Worm (Caenorhabditis elegans) whole organism, young adult: ENCODE data around the gene C34C12.7.

Source experiments
- B0336.3 ChIP-seq: fragments of 200-800 bp; sonication (Bioruptor generic); IDR thresholded peaks from 2 replicates; pipeline ENCODE4 v1.3.6; 2022; ENCODE audit warnings: missing genetic modification characterization, missing compliant biosample characterization
- F22D6.2 ChIP-seq: sonication (generic microtip); optimal IDR thresholded peaks from 2 replicates; lab custom pipeline; 2016; ENCODE audit warnings: mild to moderate bottlenecking, missing genetic modification characterization, missing compliant biosample characterization
- F23B12.7 ChIP-seq: sonication (generic microtip); optimal IDR thresholded peaks from 2 replicates; lab custom pipeline; 2017; ENCODE audit warnings: missing genetic modification characterization, mild to moderate bottlenecking, missing compliant biosample characterization, antibody characterized with exemption, moderate library complexity; ENCODE audit not compliant: insufficient read depth
- F33H1.4 ChIP-seq: fragments of 200-800 bp; sonication (Bioruptor generic); IDR thresholded peaks from 2 replicates; pipeline ENCODE4 v1.3.6; 2022; ENCODE audit warnings: missing genetic modification reagents, missing genetic modification characterization, missing compliant biosample characterization
- F39B2.1 ChIP-seq: fragments of 200-800 bp; sonication (Bioruptor generic); IDR thresholded peaks from 2 replicates; pipeline ENCODE4 v1.3.6; 2022; ENCODE audit warnings: missing genetic modification reagents, missing genetic modification characterization, missing compliant biosample characterization
- F55B11.4 ChIP-seq: sonication (generic microtip); optimal IDR thresholded peaks from 2 replicates; lab custom pipeline; 2016; ENCODE audit warnings: missing compliant biosample characterization, missing genetic modification characterization, borderline replicate concordance; ENCODE audit not compliant: insufficient read depth
- K11D2.4 ChIP-seq: fragments of 200-800 bp; sonication (Bioruptor generic); IDR thresholded peaks from 2 replicates; pipeline ENCODE4 v1.3.6; 2022; ENCODE audit warnings: missing genetic modification reagents, missing genetic modification characterization, missing compliant biosample characterization
- K12H6.12 ChIP-seq: fragments of 200-800 bp; sonication (Bioruptor generic); optimal IDR thresholded peaks from 2 replicates; lab custom pipeline; 2018; ENCODE audit warnings: mild to moderate bottlenecking, missing genetic modification characterization, missing compliant biosample characterization
- T07F8.4 ChIP-seq: sonication (generic microtip); optimal IDR thresholded peaks from 2 replicates; lab custom pipeline; 2016; ENCODE audit warnings: mild to moderate bottlenecking, missing genetic modification characterization, moderate library complexity, missing compliant biosample characterization
- T26A5.8 ChIP-seq: sonication (generic microtip); optimal IDR thresholded peaks from 2 replicates; lab custom pipeline; 2016; ENCODE audit warnings: missing genetic modification characterization, missing compliant biosample characterization
- Y53G8AR.9 ChIP-seq: fragments of 200-800 bp; sonication (Bioruptor generic); conservative IDR thresholded peaks from 2 replicates; pipeline ENCODE4 v1.3.6; 2022; ENCODE audit warnings: missing genetic modification reagents, missing genetic modification characterization, missing compliant biosample characterization
- Y56A3A.18 ChIP-seq: fragments of 200-800 bp; sonication (Bioruptor generic); IDR thresholded peaks from 2 replicates; pipeline ENCODE4 v1.3.6; 2022; ENCODE audit warnings: missing genetic modification reagents, missing genetic modification characterization, missing compliant biosample characterization
- Y79H2A.3 ChIP-seq: fragments of 200-800 bp; sonication (Bioruptor generic); conservative IDR thresholded peaks from 2 replicates; pipeline ENCODE4 v1.3.6; 2022; ENCODE audit warnings: missing genetic modification reagents, missing genetic modification characterization, missing compliant biosample characterization
- ZK185.1 ChIP-seq: sonication (generic microtip); optimal IDR thresholded peaks from 2 replicates; lab custom pipeline; 2016; ENCODE audit warnings: mild to moderate bottlenecking, missing genetic modification characterization, missing compliant biosample characterization; ENCODE audit not compliant: poor library complexity, severe bottlenecking
- aptf-2 ChIP-seq: fragments of 200-800 bp; sonication (Bioruptor generic); conservative IDR thresholded peaks from 2 replicates; pipeline ENCODE4 v1.3.6; 2022; ENCODE audit warnings: missing genetic modification reagents, missing genetic modification characterization, missing compliant biosample characterization
- attf-3 ChIP-seq: fragments of 200-800 bp; sonication (Bioruptor generic); conservative IDR thresholded peaks from 2 replicates; pipeline ENCODE4 v1.3.6; 2022; ENCODE audit warnings: missing genetic modification reagents, missing genetic modification characterization, missing compliant biosample characterization
- bed-1 ChIP-seq: fragments of 200-800 bp; sonication (Bioruptor generic); IDR thresholded peaks from 2 replicates; pipeline ENCODE4 v1.3.6; 2022; ENCODE audit warnings: missing genetic modification reagents, missing genetic modification characterization, missing compliant biosample characterization
- bed-2 ChIP-seq: fragments of 200-800 bp; sonication (Bioruptor generic); IDR thresholded peaks from 2 replicates; pipeline ENCODE4 v1.3.6; 2022; ENCODE audit warnings: missing genetic modification reagents, missing genetic modification characterization, missing compliant biosample characterization
- cebp-1 ChIP-seq, 2 experiments: fragments of 200-800 bp in 1 of 2; sonication (Bioruptor generic) in 1 of 2; sonication (generic microtip) in 1 of 2; IDR thresholded peaks in 1 of 2; optimal IDR thresholded peaks in 1 of 2; 2 replicates each; pipeline versions ENCODE4 v1.3.6 to Lab custom; 2017 to 2022; ENCODE audit warnings: missing compliant biosample characterization in 2 of 2, missing genetic modification characterization in 2 of 2, mild to moderate bottlenecking in 1 of 2, missing genetic modification reagents in 1 of 2, moderate library complexity in 1 of 2
- ceh-40 ChIP-seq: fragments of 200-800 bp; sonication (Bioruptor generic); IDR thresholded peaks from 2 replicates; pipeline ENCODE4 v1.3.6; 2022; ENCODE audit warnings: missing genetic modification characterization, missing compliant biosample characterization
- ceh-79 ChIP-seq: sonication (generic microtip); optimal IDR thresholded peaks from 2 replicates; lab custom pipeline; 2017; ENCODE audit warnings: mild to moderate bottlenecking, missing genetic modification characterization, missing compliant biosample characterization
- die-1 ChIP-seq: sonication (generic microtip); optimal IDR thresholded peaks from 2 replicates; lab custom pipeline; 2016; ENCODE audit warnings: missing genotype, mild to moderate bottlenecking, missing genetic modification characterization, missing compliant biosample characterization
- efl-1 ChIP-seq: fragments of 150-350 bp; optimal IDR thresholded peaks from 2 replicates; lab custom pipeline; 2014; ENCODE audit warnings: missing biosample characterization, missing genetic modification reagents, missing genetic modification characterization
- egrh-3 ChIP-seq: fragments of 200-800 bp; sonication (Bioruptor generic); IDR thresholded peaks from 2 replicates; pipeline ENCODE4 v1.3.6; 2022; ENCODE audit warnings: missing genetic modification reagents, missing genetic modification characterization, missing compliant biosample characterization
- ets-4 ChIP-seq: fragments of 200-800 bp; sonication (Bioruptor generic); optimal IDR thresholded peaks from 2 replicates; lab custom pipeline; 2018; ENCODE audit warnings: mild to moderate bottlenecking, missing genetic modification characterization, missing compliant biosample characterization
- fkh-3 ChIP-seq: sonication (generic microtip); optimal IDR thresholded peaks from 2 replicates; lab custom pipeline; 2016; ENCODE audit warnings: mild to moderate bottlenecking, missing genetic modification characterization, missing compliant biosample characterization
- him-1 ChIP-seq: sonication (generic microtip); optimal IDR thresholded peaks from 2 replicates; lab custom pipeline; 2016; ENCODE audit warnings: missing genotype, missing genetic modification reagents, missing genetic modification characterization, missing compliant biosample characterization
- hlh-26 ChIP-seq: fragments of 200-800 bp; sonication (Bioruptor generic); conservative IDR thresholded peaks from 2 replicates; pipeline ENCODE4 v1.3.6; 2022; ENCODE audit warnings: missing genetic modification reagents, missing genetic modification characterization, missing compliant biosample characterization
- hrde-1 ChIP-seq: sonication (generic microtip); optimal IDR thresholded peaks from 2 replicates; lab custom pipeline; 2016; ENCODE audit warnings: missing genetic modification characterization, mild to moderate bottlenecking, missing compliant biosample characterization, moderate library complexity, missing genotype, missing genetic modification reagents, borderline replicate concordance
- hsf-1 ChIP-seq: fragments of 200-800 bp; sonication (Bioruptor generic); IDR thresholded peaks from 2 replicates; pipeline ENCODE4 v1.3.6; 2022; ENCODE audit warnings: missing genetic modification reagents, missing genetic modification characterization, missing compliant biosample characterization
- lag-1 ChIP-seq: fragments of 200-800 bp; sonication (Bioruptor generic); IDR thresholded peaks from 2 replicates; pipeline ENCODE4 v1.3.6; 2022; ENCODE audit warnings: missing genetic modification reagents, missing genetic modification characterization, missing compliant biosample characterization
- let-526 ChIP-seq: fragments of 200-800 bp; sonication (Bioruptor generic); IDR thresholded peaks from 2 replicates; pipeline ENCODE4 v1.3.6; 2022; ENCODE audit warnings: missing genetic modification reagents, missing genetic modification characterization, missing compliant biosample characterization
- let-607 ChIP-seq, 2 experiments: fragments of 200-800 bp in 1 of 2; sonication (Bioruptor generic) in 1 of 2; sonication (generic microtip) in 1 of 2; optimal IDR thresholded peaks; 2 replicates each; lab custom pipeline; 2016 to 2018; ENCODE audit warnings: mild to moderate bottlenecking in 2 of 2, missing compliant biosample characterization in 2 of 2, missing genetic modification characterization in 2 of 2, moderate library complexity in 2 of 2, missing genotype in 1 of 2
- lin-26 ChIP-seq: fragments of 200-800 bp; sonication (Bioruptor generic); IDR thresholded peaks from 2 replicates; pipeline ENCODE4 v1.3.6; 2022; ENCODE audit warnings: missing genetic modification reagents, missing genetic modification characterization, missing compliant biosample characterization
- lin-54 ChIP-seq: fragments of 200-800 bp; sonication (Bioruptor generic); optimal IDR thresholded peaks from 2 replicates; lab custom pipeline; 2018; ENCODE audit warnings: mild to moderate bottlenecking, missing genetic modification characterization, missing compliant biosample characterization
- lir-1 ChIP-seq: fragments of 200-800 bp; sonication (Bioruptor generic); conservative IDR thresholded peaks from 2 replicates; pipeline ENCODE4 v1.3.6; 2022; ENCODE audit warnings: missing genetic modification reagents, missing genetic modification characterization, missing compliant biosample characterization
- madf-10 ChIP-seq: sonication (generic microtip); optimal IDR thresholded peaks from 2 replicates; lab custom pipeline; 2016; ENCODE audit warnings: mild to moderate bottlenecking, missing genetic modification characterization, missing compliant biosample characterization
- nfya-1 ChIP-seq: sonication (generic microtip); optimal IDR thresholded peaks from 2 replicates; lab custom pipeline; 2017; ENCODE audit warnings: antibody characterized with exemption, missing compliant biosample characterization, missing genetic modification characterization, borderline replicate concordance; ENCODE audit not compliant: insufficient read depth
- nfya-2 ChIP-seq: fragments of 200-800 bp; sonication (Bioruptor generic); IDR thresholded peaks from 2 replicates; pipeline ENCODE4 v1.3.6; 2022; ENCODE audit warnings: missing genetic modification reagents, missing genetic modification characterization, missing compliant biosample characterization
- nfyb-1 ChIP-seq: fragments of 200-800 bp; sonication (Bioruptor generic); IDR thresholded peaks from 2 replicates; pipeline ENCODE4 v1.3.6; 2022; ENCODE audit warnings: missing genetic modification reagents, missing genetic modification characterization, missing compliant biosample characterization
- nhr-120 ChIP-seq: fragments of 200-800 bp; sonication (Bioruptor generic); IDR thresholded peaks from 2 replicates; pipeline ENCODE4 v1.3.6; 2022; ENCODE audit warnings: missing genetic modification characterization, missing compliant biosample characterization
- nhr-27 ChIP-seq: fragments of 200-800 bp; sonication (Bioruptor generic); optimal IDR thresholded peaks from 2 replicates; lab custom pipeline; 2018; ENCODE audit warnings: mild to moderate bottlenecking, missing genetic modification characterization, moderate library complexity, missing compliant biosample characterization
- repo-1 ChIP-seq: sonication (generic microtip); optimal IDR thresholded peaks from 2 replicates; lab custom pipeline; 2017; ENCODE audit warnings: mild to moderate bottlenecking, missing genetic modification characterization, missing compliant biosample characterization
- tbp1 ChIP-seq: fragments of 200-800 bp; sonication (Bioruptor generic); optimal IDR thresholded peaks from 2 replicates; lab custom pipeline; 2018; ENCODE audit warnings: mild to moderate bottlenecking, missing genetic modification characterization, missing compliant biosample characterization
- xnd-1 ChIP-seq: sonication (generic microtip); optimal IDR thresholded peaks from 2 replicates; lab custom pipeline; 2016; ENCODE audit warnings: missing genotype, missing genetic modification reagents, missing genetic modification characterization, missing compliant biosample characterization
- ztf-18 ChIP-seq: sonication (generic microtip); optimal IDR thresholded peaks from 2 replicates; lab custom pipeline; 2016; ENCODE audit warnings: missing genotype, mild to moderate bottlenecking, missing genetic modification characterization, missing compliant biosample characterization
- ztf-22 ChIP-seq: fragments of 200-800 bp; sonication (Bioruptor generic); optimal IDR thresholded peaks from 2 replicates; lab custom pipeline; 2018; ENCODE audit warnings: mild to moderate bottlenecking, missing genetic modification characterization, moderate library complexity, missing compliant biosample characterization

The C34C12.7 gene

DNA sequence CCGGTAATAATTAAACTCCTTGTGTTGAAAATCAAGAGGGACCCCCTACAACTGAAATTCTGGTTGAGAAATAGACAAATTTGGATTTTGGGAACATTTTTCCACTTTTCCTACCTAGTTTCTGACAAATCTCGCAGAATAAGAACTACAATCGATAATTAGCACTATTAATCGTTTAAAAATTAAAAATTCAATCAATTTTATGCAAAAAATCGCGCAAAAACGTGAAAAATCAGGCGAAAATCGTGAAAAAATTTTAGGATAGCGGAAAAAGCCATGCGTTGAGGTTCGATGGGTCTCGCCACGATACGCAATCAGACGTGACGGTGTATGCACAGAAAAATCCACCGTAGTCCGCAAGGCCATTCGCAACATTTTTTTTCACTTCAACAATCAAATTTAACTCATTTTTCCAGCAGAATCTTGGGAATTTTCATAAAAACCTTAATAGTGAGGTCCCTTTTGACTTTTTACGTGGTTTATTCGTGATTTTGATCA, 17.0 kb upstream of the C34C12.7 start, which contains the start of gene lias-1 (continued):
- TF ChIP-seq F22D6.2 (tag; lab: Kevin White, UChicago), result peak; percentile 7
- 0 out of 2 replicates have a peak, but pooled peaks have one; percentile 39 for TF ChIP-seq Y53G8AR.9
- TF ChIP-seq repo-1, result no peak
- TF ChIP-seq ceh-40 (GFP tag; lab: Robert Waterston, UW), result no peak
- TF ChIP-seq Y56A3A.18 (GFP tag; lab: Robert Waterston, UW), result no peak
- TF ChIP-seq aptf-2 (GFP tag; lab: Robert Waterston, UW), result no peak
- TF ChIP-seq hlh-26, result no peak
- TF ChIP-seq let-526 (GFP tag; lab: Robert Waterston, UW), result no peak
- no peak for TF ChIP-seq nhr-120 (GFP tag; lab: Robert Waterston, UW)
- TF ChIP-seq Y79H2A.3 (GFP tag; lab: Robert Waterston, UW), result no peak
- no peak for TF ChIP-seq let-607 (tag; optimal IDR thresholded peaks at IDR 0.05; lab: Kevin White, UChicago)
- TF ChIP-seq tbp1 (GFP tag; lab: Kevin White, UChicago), result peak; percentile 56
- 0 out of 2 replicates have a peak, but pooled peaks have one; percentile 27 for TF ChIP-seq nfyb-1
- TF ChIP-seq lin-54 (GFP tag; lab: Kevin White, UChicago), result peak; percentile 69
- no peak for TF ChIP-seq hrde-1
- TF ChIP-seq nhr-27, result no peak
- no peak for TF ChIP-seq fkh-3 (tag; lab: Kevin White, UChicago)
- 0 out of 2 replicates have a peak, but pooled peaks have one; percentile 31 for TF ChIP-seq cebp-1 (GFP tag; IDR thresholded peaks at IDR 0.05; lab: Robert Waterston, UW)
- TF ChIP-seq cebp-1 (tag; optimal IDR thresholded peaks at IDR 0.05; lab: Kevin White, UChicago), result peak; percentile 66
- no peak for TF ChIP-seq attf-3 (GFP tag; lab: Robert Waterston, UW)
- no peak for TF ChIP-seq bed-2 (GFP tag; lab: Robert Waterston, UW)
- TF ChIP-seq die-1 (tag; lab: Kevin White, UChicago), result no peak
- no peak for TF ChIP-seq ets-4 (GFP tag; lab: Kevin White, UChicago)
- TF ChIP-seq F23B12.7 (tag; lab: Kevin White, UChicago), result peak; percentile 89
- TF ChIP-seq hsf-1 (GFP tag; lab: Robert Waterston, UW), result no peak
- no peak for TF ChIP-seq him-1
- no peak for TF ChIP-seq lag-1 (GFP tag; lab: Robert Waterston, UW)
- TF ChIP-seq ceh-79 (tag; lab: Kevin White, UChicago), result no peak
- no peak for TF ChIP-seq egrh-3 (GFP tag; lab: Robert Waterston, UW)
- no peak for TF ChIP-seq K11D2.4 (GFP tag; lab: Robert Waterston, UW)
- TF ChIP-seq ztf-22 (GFP tag; lab: Kevin White, UChicago), result no peak
- no peak for TF ChIP-seq xnd-1 (tag; lab: Kevin White, UChicago)
- TF ChIP-seq nfya-2 (GFP tag; lab: Robert Waterston, UW), result no peak
- no peak for TF ChIP-seq bed-1 (GFP tag; lab: Robert Waterston, UW)
- no peak for TF ChIP-seq T26A5.8 (tag; lab: Kevin White, UChicago)
- TF ChIP-seq K12H6.12 (tag; lab: Kevin White, UChicago), result peak; percentile 21
- TF ChIP-seq F39B2.1 (GFP tag; lab: Robert Waterston, UW), result no peak
- peak; percentile 76 for TF ChIP-seq ZK185.1
- TF ChIP-seq T07F8.4 (tag; lab: Kevin White, UChicago), result no peak
- peak; percentile 21 for TF ChIP-seq ztf-18
- TF ChIP-seq B0336.3, result 0 out of 2 replicates have a peak, but pooled peaks have one; percentile 27
- no peak for TF ChIP-seq nfya-1 (tag; lab: Kevin White, UChicago)
- TF ChIP-seq lir-1 (GFP tag; lab: Robert Waterston, UW), result no peak
- TF ChIP-seq F55B11.4 (tag; lab: Kevin White, UChicago), result no peak
- peak; percentile 97 for TF ChIP-seq F33H1.4 (GFP tag; lab: Robert Waterston, UW)
- peak; percentile 38 for TF ChIP-seq madf-10
- TF ChIP-seq lin-26 (GFP tag; lab: Robert Waterston, UW), result no peak
- peak; percentile 60 for TF ChIP-seq efl-1 (GFP tag; lab: Kevin White, UChicago)
